Worm (Caenorhabditis elegans) whole organism, midembryonic: Measurements from ENCODE around the gene F31B9.2.

Experiments
- T22C8.4 ChIP-seq: fragments of 200-800 bp; sonication (Bioruptor generic); IDR thresholded peaks from 2 replicates; pipeline ENCODE4 v1.3.6; 2022; ENCODE audit warnings: missing genetic modification characterization, missing compliant biosample characterization
- cog-1 ChIP-seq: sonication (generic microtip); optimal IDR thresholded peaks from 2 replicates; lab custom pipeline; 2016; ENCODE audit warnings: missing genetic modification characterization, missing compliant biosample characterization
- flt-1 ChIP-seq: fragments of 200-800 bp; sonication (Bioruptor generic); IDR thresholded peaks from 2 replicates; pipeline ENCODE4 v1.3.6; 2022; ENCODE audit warnings: missing genetic modification characterization, missing compliant biosample characterization
- klf-2 ChIP-seq: fragments of 200-800 bp; sonication (Bioruptor generic); conservative IDR thresholded peaks from 2 replicates; pipeline ENCODE4 v1.3.6; 2022; ENCODE audit warnings: missing genetic modification reagents, missing genetic modification characterization, missing compliant biosample characterization
- med-1 ChIP-seq: sonication (generic microtip); optimal IDR thresholded peaks from 2 replicates; lab custom pipeline; 2017; ENCODE audit warnings: missing genetic modification characterization, mild to moderate bottlenecking, missing compliant biosample characterization, antibody characterized with exemption, missing genetic modification reagents; ENCODE audit not compliant: insufficient read depth
- ref-1 ChIP-seq: fragments of 200-800 bp; sonication (Bioruptor generic); conservative IDR thresholded peaks from 2 replicates; pipeline ENCODE4 v1.3.6; 2022; ENCODE audit warnings: missing genetic modification reagents, missing genetic modification characterization, missing compliant biosample characterization
- tab-1 ChIP-seq: fragments of 200-800 bp; sonication (Bioruptor generic); IDR thresholded peaks from 2 replicates; pipeline ENCODE4 v1.3.6; 2022; ENCODE audit warnings: missing genetic modification characterization, missing compliant biosample characterization
- ztf-23 ChIP-seq: fragments of 200-800 bp; sonication (Bioruptor generic); IDR thresholded peaks from 2 replicates; pipeline ENCODE4 v1.3.6; 2022; ENCODE audit warnings: missing genetic modification reagents, missing genetic modification characterization, missing compliant biosample characterization
- ztf-29 ChIP-seq: fragments of 200-800 bp; sonication (Bioruptor generic); IDR thresholded peaks from 2 replicates; pipeline ENCODE4 v1.3.6; 2022; ENCODE audit warnings: missing genetic modification reagents, missing genetic modification characterization, missing compliant biosample characterization

DNA sequence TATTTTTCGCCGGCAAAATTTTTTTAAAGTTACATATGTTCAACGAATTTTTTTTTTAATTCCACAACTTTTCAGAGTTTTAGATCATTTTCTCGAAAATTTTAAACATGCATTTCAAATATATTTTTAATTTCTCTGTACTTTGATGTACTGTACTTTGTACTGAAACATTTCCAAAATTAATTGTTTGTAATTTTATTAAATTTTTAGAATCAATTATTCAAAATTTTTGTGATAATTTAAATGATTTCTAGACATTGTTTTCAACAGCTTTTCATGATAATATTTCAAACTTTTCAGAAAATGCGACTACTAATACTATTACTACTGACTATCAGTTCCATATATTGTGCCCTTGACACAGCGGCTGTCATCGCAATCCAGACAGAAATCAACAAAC, 26.5 kb downstream of the F31B9.2 start, which contains the start of gene mec-5:
- TF ChIP-seq ref-1 (GFP tag; lab: Robert Waterston, UW) (no peak), ztf-29 (GFP tag; lab: Robert Waterston, UW) (no peak), med-1 (GFP tag; lab: Kevin White, UChicago) (no peak), ztf-23 (GFP tag; lab: Robert Waterston, UW) (no peak), tab-1 (GFP tag; lab: Robert Waterston, UW) (no peak), cog-1 (tag; lab: Kevin White, UChicago) (no peak), T22C8.4 (GFP tag; lab: Robert Waterston, UW) (no peak), flt-1 (GFP tag; lab: Robert Waterston, UW) (no peak), klf-2 (GFP tag; lab: Robert Waterston, UW) (no peak)
